Fruit fly (Drosophila melanogaster) whole organism, adult: ENCODE results near the gene betaTub97EF.

Experiments
- CG14711 ChIP-seq: fragments of 200-800 bp; sonication (Bioruptor generic); optimal IDR thresholded peaks from 2 replicates; lab custom pipeline; 2018; ENCODE audit warnings: missing biosample characterization, mild to moderate bottlenecking, missing genetic modification characterization, moderate library complexity
- Mnt ChIP-seq: fragments of 200-800 bp; sonication (Bioruptor generic); optimal IDR thresholded peaks from 2 replicates; lab custom pipeline; 2016; ENCODE audit warnings: missing biosample characterization, mild to moderate bottlenecking, missing genetic modification characterization
- kay ChIP-seq: fragments of 200-800 bp; sonication (Bioruptor generic); peaks from one replicate; lab custom pipeline; 2016; ENCODE audit warnings: missing biosample characterization, missing genetic modification characterization, borderline replicate concordance
- ovo ChIP-seq: fragments of 200-800 bp; sonication (Bioruptor generic); optimal IDR thresholded peaks from 2 replicates; lab custom pipeline; 2016; ENCODE audit warnings: missing biosample characterization, missing genetic modification characterization
- toe ChIP-seq: fragments of 200-800 bp; sonication (Bioruptor generic); optimal IDR thresholded peaks from 2 replicates; lab custom pipeline; 2016; ENCODE audit warnings: missing biosample characterization, missing genetic modification characterization

- TF ChIP-seq toe (GFP tag; lab: Kevin White, UChicago) (peak; percentile 76), Mnt (GFP tag; lab: Kevin White, UChicago) (peak; percentile 75), kay (GFP tag; lab: Kevin White, UChicago) (peak; percentile 87), CG14711 (tag; lab: Kevin White, UChicago) (peak; percentile 33), ovo (GFP tag; lab: Kevin White, UChicago) (no peak)
Observed at dm6 chr3R:27925000-27925970, 62.9 kb downstream of the betaTub97EF start, which contains the start of gene mino.
